Fruit fly (Drosophila melanogaster): ENCODE measurements around the gene Hira.

Hira gene

dm6 chrX:7735262-7735661 lies 13.3 kb downstream of the Hira start:
- TF ChIP-seq wek (GFP tag; optimal IDR thresholded peaks at IDR 0.05) = no peak
- no peak for TF ChIP-seq CG17186 (GFP tag; optimal IDR thresholded peaks at IDR 0.05)
- no peak for TF ChIP-seq Lim3 (GFP tag; IDR thresholded peaks at IDR 0.05)
- TF ChIP-seq gt (GFP tag; IDR thresholded peaks at IDR 0.05) = no peak
- TF ChIP-seq cad (GFP tag; optimal IDR thresholded peaks at IDR 0.05) = no peak
- no peak for TF ChIP-seq CG7372 (GFP tag; IDR thresholded peaks at IDR 0.05)
- no peak for TF ChIP-seq Six4 (GFP tag; optimal IDR thresholded peaks at IDR 0.05)
- no peak for TF ChIP-seq Sox102F (GFP tag; optimal IDR thresholded peaks at IDR 0.05)
- no peak for TF ChIP-seq stc (GFP tag; IDR thresholded peaks at IDR 0.05)
- TF ChIP-seq insv (GFP tag; optimal IDR thresholded peaks at IDR 0.05) = no peak
- TF ChIP-seq Drgx (GFP tag; IDR thresholded peaks at IDR 0.05) = no peak
- TF ChIP-seq CG4707 (GFP tag; optimal IDR thresholded peaks at IDR 0.05) = peak; percentile 98
- TF ChIP-seq ewg (GFP tag; optimal IDR thresholded peaks at IDR 0.05) = no peak
- no peak for TF ChIP-seq CG14014 (GFP tag; IDR thresholded peaks at IDR 0.05)
- no peak for TF ChIP-seq p53 (GFP tag; optimal IDR thresholded peaks at IDR 0.05)
- TF ChIP-seq ind (GFP tag; optimal IDR thresholded peaks at IDR 0.05) = no peak
- no peak for TF ChIP-seq Camta (GFP tag; optimal IDR thresholded peaks at IDR 0.05)
- TF ChIP-seq CG2120 (GFP tag; optimal IDR thresholded peaks at IDR 0.05) = no peak
- no peak for TF ChIP-seq vvl (GFP tag; IDR thresholded peaks at IDR 0.05)
- TF ChIP-seq Dref (GFP tag; IDR thresholded peaks at IDR 0.05) = no peak
- TF ChIP-seq CG2202 (tag; optimal IDR thresholded peaks at IDR 0.05) = no peak
- no peak for TF ChIP-seq Ravus (GFP tag; IDR thresholded peaks at IDR 0.05)
- no peak for TF ChIP-seq crol (GFP tag; IDR thresholded peaks at IDR 0.05)
- TF ChIP-seq CG14710 (tag; optimal IDR thresholded peaks at IDR 0.05) = no peak
- no peak for TF ChIP-seq CG12236 (GFP tag; optimal IDR thresholded peaks at IDR 0.05)
- no peak for TF ChIP-seq CG12659 (GFP tag; optimal IDR thresholded peaks at IDR 0.05)
- no peak for TF ChIP-seq Sox100B (GFP tag; optimal IDR thresholded peaks at IDR 0.05)
- TF ChIP-seq CG2116 (GFP tag; optimal IDR thresholded peaks at IDR 0.05) = peak; percentile 1
- no peak for TF ChIP-seq Nf-YC (tag; optimal IDR thresholded peaks at IDR 0.05)
- no peak for TF ChIP-seq CG14667 (GFP tag; IDR thresholded peaks at IDR 0.05)
- no peak for TF ChIP-seq CG31441 (GFP tag; IDR thresholded peaks at IDR 0.05)
- no peak for TF ChIP-seq lbe (GFP tag; optimal IDR thresholded peaks at IDR 0.05)
- TF ChIP-seq Chrac-16 (GFP tag; optimal IDR thresholded peaks at IDR 0.05) = no peak
- no peak for TF ChIP-seq CG13287 (GFP tag; IDR thresholded peaks at IDR 0.05; ENCODE audit: partially characterized antibody)
- no peak for TF ChIP-seq unpg (GFP tag; optimal IDR thresholded peaks at IDR 0.05)
- no peak for TF ChIP-seq CG8388 (GFP tag; optimal IDR thresholded peaks at IDR 0.05)
- TF ChIP-seq CG2129 (GFP tag; IDR thresholded peaks at IDR 0.05; ENCODE audit: partially characterized antibody) = no peak
- TF ChIP-seq CoRest (tag; optimal IDR thresholded peaks at IDR 0.05) = no peak
- no peak for TF ChIP-seq nau (GFP tag; optimal IDR thresholded peaks at IDR 0.05)
- TF ChIP-seq CG17612 (GFP tag; IDR thresholded peaks at IDR 0.05) = no peak
- TF ChIP-seq pfk (GFP tag; optimal IDR thresholded peaks at IDR 0.05) = no peak
- TF ChIP-seq CG7271 (tag; optimal IDR thresholded peaks at IDR 0.05) = no peak
- TF ChIP-seq z (GFP tag; IDR thresholded peaks at IDR 0.05) = no peak
- no peak for TF ChIP-seq CG7745 (tag; optimal IDR thresholded peaks at IDR 0.05)
- no peak for TF ChIP-seq CG1832 (GFP tag; optimal IDR thresholded peaks at IDR 0.05)
- no peak for TF ChIP-seq CG17359 (tag; optimal IDR thresholded peaks at IDR 0.05)
- TF ChIP-seq Trl (optimal IDR thresholded peaks at IDR 0.05) = no peak
- no peak for TF ChIP-seq Trl (GFP tag; optimal IDR thresholded peaks at IDR 0.05)
- no peak for TF ChIP-seq CG8290 (GFP tag; optimal IDR thresholded peaks at IDR 0.05)
- no peak for TF ChIP-seq CG8290 (tag; optimal IDR thresholded peaks at IDR 0.05)
- no peak for TF ChIP-seq B-H1 (GFP tag; IDR thresholded peaks at IDR 0.05)
- TF ChIP-seq CG2875 (GFP tag; optimal IDR thresholded peaks at IDR 0.05) = no peak
- no peak for TF ChIP-seq CG8359 (GFP tag; optimal IDR thresholded peaks at IDR 0.05; ENCODE audit: borderline replicate concordance)
